Worm (Caenorhabditis elegans) whole organism, L3 larva: ENCODE results near the gene F59A6.13.

Experiments
- R02D3.7 ChIP-seq: fragments of 150-350 bp; optimal IDR thresholded peaks from 2 replicates; lab custom pipeline; 2014; ENCODE audit warnings: missing biosample characterization, missing genetic modification characterization
- aly-2 ChIP-seq: fragments of 150-350 bp; optimal IDR thresholded peaks from 2 replicates; lab custom pipeline; 2014; ENCODE audit warnings: missing biosample characterization, missing genetic modification characterization
- ama-1 ChIP-seq: fragments of 150-350 bp; optimal IDR thresholded peaks from 2 replicates; lab custom pipeline; 2018
- ceh-28 ChIP-seq: fragments of 150-350 bp; optimal IDR thresholded peaks from 2 replicates; lab custom pipeline; 2014; ENCODE audit warnings: missing biosample characterization, missing genetic modification reagents, missing genetic modification characterization
- ceh-9 ChIP-seq: sonication (generic microtip); optimal IDR thresholded peaks from 2 replicates; lab custom pipeline; 2018; ENCODE audit warnings: missing biosample characterization, missing genetic modification characterization
- daf-12 ChIP-seq: fragments of 150-350 bp; optimal IDR thresholded peaks from 2 replicates; lab custom pipeline; 2014; ENCODE audit warnings: missing biosample characterization, missing genetic modification reagents, missing genetic modification characterization
- egl-27 ChIP-seq: sonication (generic microtip); optimal IDR thresholded peaks from 4 replicates; lab custom pipeline; 2017; ENCODE audit warnings: missing biosample characterization, missing genetic modification reagents, missing genetic modification characterization
- egl-5 ChIP-seq: fragments of 150-350 bp; optimal IDR thresholded peaks from 2 replicates; lab custom pipeline; 2017; ENCODE audit warnings: missing biosample characterization, missing genetic modification reagents, missing genetic modification characterization, inconsistent platforms
- elt-1 ChIP-seq: fragments of 150-350 bp; optimal IDR thresholded peaks from 2 replicates; lab custom pipeline; 2014; ENCODE audit warnings: missing biosample characterization, missing genetic modification characterization
- elt-2 ChIP-seq: sonication (generic microtip); optimal IDR thresholded peaks from 2 replicates; lab custom pipeline; 2016; ENCODE audit warnings: missing genetic modification reagents, mild to moderate bottlenecking, missing genetic modification characterization, missing compliant biosample characterization
- elt-3 ChIP-seq, 3 experiments: fragments of 150-350 bp in 1 of 3; sonication (generic microtip) in 2 of 3; optimal IDR thresholded peaks; 2 replicates in 2 of 3; 4 replicates in 1 of 3; lab custom pipeline; 2014 to 2017; ENCODE audit warnings: missing biosample characterization in 3 of 3, missing genetic modification characterization in 3 of 3
- eor-1 ChIP-seq, 2 experiments: fragments of 150-350 bp; optimal IDR thresholded peaks; 2 replicates each; lab custom pipeline; 2014 to 2018; ENCODE audit warnings: missing biosample characterization in 2 of 2, missing genetic modification characterization in 2 of 2
- fkh-10 ChIP-seq: sonication (generic microtip); optimal IDR thresholded peaks from 2 replicates; lab custom pipeline; 2017; ENCODE audit warnings: missing biosample characterization, missing genetic modification reagents, missing genetic modification characterization
- fos-1 ChIP-seq: fragments of 150-350 bp; optimal IDR thresholded peaks from 2 replicates; lab custom pipeline; 2014; ENCODE audit warnings: missing biosample characterization, missing genetic modification characterization
- hmg-11 ChIP-seq: sonication (generic microtip); optimal IDR thresholded peaks from 2 replicates; lab custom pipeline; 2016; ENCODE audit warnings: missing genetic modification characterization, missing compliant biosample characterization
- lin-15B ChIP-seq: fragments of 150-350 bp; optimal IDR thresholded peaks from 2 replicates; lab custom pipeline; 2014; ENCODE audit warnings: missing biosample characterization, missing genetic modification characterization
- lin-39 ChIP-seq: fragments of 150-350 bp; optimal IDR thresholded peaks from 2 replicates; lab custom pipeline; 2018; ENCODE audit warnings: missing biosample characterization, missing genetic modification reagents, missing genetic modification characterization
- lsy-12 ChIP-seq: sonication (generic microtip); optimal IDR thresholded peaks from 2 replicates; lab custom pipeline; 2016; ENCODE audit warnings: mild to moderate bottlenecking, missing genetic modification characterization, missing compliant biosample characterization
- mdl-1 ChIP-seq: fragments of 150-350 bp; optimal IDR thresholded peaks from 2 replicates; lab custom pipeline; 2014; ENCODE audit warnings: missing biosample characterization, missing genetic modification characterization
- mml-1 ChIP-seq: fragments of 150-350 bp; sonication (generic microtip); optimal IDR thresholded peaks from 3 replicates; lab custom pipeline; 2014; ENCODE audit warnings: missing biosample characterization, missing genetic modification characterization
- nfya-1 ChIP-seq: sonication (generic microtip); optimal IDR thresholded peaks from 2 replicates; lab custom pipeline; 2017; ENCODE audit warnings: missing genetic modification characterization, mild to moderate bottlenecking, missing compliant biosample characterization, antibody characterized with exemption, moderate library complexity; ENCODE audit not compliant: insufficient read depth
- nhr-11 ChIP-seq: fragments of 150-350 bp; optimal IDR thresholded peaks from 2 replicates; lab custom pipeline; 2014; ENCODE audit warnings: missing biosample characterization, missing genetic modification characterization
- nhr-12 ChIP-seq: fragments of 150-350 bp; optimal IDR thresholded peaks from 2 replicates; lab custom pipeline; 2014; ENCODE audit warnings: missing biosample characterization, missing genetic modification characterization
- nhr-23 ChIP-seq: fragments of 150-350 bp; optimal IDR thresholded peaks from 2 replicates; lab custom pipeline; 2014; ENCODE audit warnings: missing biosample characterization, missing genetic modification reagents, missing genetic modification characterization
- nhr-25 ChIP-seq: sonication (generic microtip); optimal IDR thresholded peaks from 2 replicates; lab custom pipeline; 2017; ENCODE audit warnings: missing biosample characterization, missing genetic modification characterization
- nhr-28 ChIP-seq: fragments of 150-350 bp; optimal IDR thresholded peaks from 2 replicates; lab custom pipeline; 2014; ENCODE audit warnings: missing biosample characterization, missing genetic modification characterization
- nhr-43 ChIP-seq: sonication (generic microtip); optimal IDR thresholded peaks from 2 replicates; lab custom pipeline; 2016; ENCODE audit warnings: mild to moderate bottlenecking, missing genetic modification characterization, missing compliant biosample characterization; ENCODE audit not compliant: poor library complexity, severe bottlenecking
- nhr-67 ChIP-seq: fragments of 150-350 bp; optimal IDR thresholded peaks from 2 replicates; lab custom pipeline; 2014; ENCODE audit warnings: missing biosample characterization, missing genetic modification characterization
- nhr-76 ChIP-seq: fragments of 150-350 bp; sonication (generic microtip); optimal IDR thresholded peaks from 5 replicates; lab custom pipeline; 2014; ENCODE audit warnings: missing biosample characterization, missing genetic modification characterization
- nhr-77 ChIP-seq: fragments of 150-350 bp; optimal IDR thresholded peaks from 2 replicates; lab custom pipeline; 2014; ENCODE audit warnings: missing biosample characterization, missing genetic modification characterization
- pha-4 ChIP-seq: fragments of 150-350 bp; optimal IDR thresholded peaks from 2 replicates; lab custom pipeline; 2014; ENCODE audit warnings: missing biosample characterization, missing genetic modification reagents, missing genetic modification characterization
- pqm-1 ChIP-seq: fragments of 150-350 bp; optimal IDR thresholded peaks from 2 replicates; lab custom pipeline; 2017; ENCODE audit warnings: missing biosample characterization, missing genetic modification characterization, inconsistent platforms
- snpc-4 ChIP-seq: fragments of 150-350 bp; optimal IDR thresholded peaks from 2 replicates; lab custom pipeline; 2014; ENCODE audit warnings: missing biosample characterization, missing genetic modification characterization
- unc-39 ChIP-seq: sonication (generic microtip); optimal IDR thresholded peaks from 4 replicates; lab custom pipeline; 2017; ENCODE audit warnings: missing biosample characterization, missing genetic modification characterization
- unc-62 ChIP-seq: fragments of 150-350 bp; sonication (generic microtip); optimal IDR thresholded peaks from 4 replicates; lab custom pipeline; 2014; ENCODE audit warnings: missing biosample characterization, missing genetic modification reagents, missing genetic modification characterization
- zag-1 ChIP-seq: fragments of 150-350 bp; optimal IDR thresholded peaks from 2 replicates; lab custom pipeline; 2014; ENCODE audit warnings: missing biosample characterization, missing genetic modification characterization
- ztf-11 ChIP-seq: fragments of 150-350 bp; optimal IDR thresholded peaks from 2 replicates; lab custom pipeline; 2014; ENCODE audit warnings: missing biosample characterization, missing genetic modification characterization
- ztf-4 ChIP-seq: fragments of 150-350 bp; optimal IDR thresholded peaks from 2 replicates; lab custom pipeline; 2014; ENCODE audit warnings: missing biosample characterization, missing genetic modification characterization

Gene F59A6.13

DNA sequence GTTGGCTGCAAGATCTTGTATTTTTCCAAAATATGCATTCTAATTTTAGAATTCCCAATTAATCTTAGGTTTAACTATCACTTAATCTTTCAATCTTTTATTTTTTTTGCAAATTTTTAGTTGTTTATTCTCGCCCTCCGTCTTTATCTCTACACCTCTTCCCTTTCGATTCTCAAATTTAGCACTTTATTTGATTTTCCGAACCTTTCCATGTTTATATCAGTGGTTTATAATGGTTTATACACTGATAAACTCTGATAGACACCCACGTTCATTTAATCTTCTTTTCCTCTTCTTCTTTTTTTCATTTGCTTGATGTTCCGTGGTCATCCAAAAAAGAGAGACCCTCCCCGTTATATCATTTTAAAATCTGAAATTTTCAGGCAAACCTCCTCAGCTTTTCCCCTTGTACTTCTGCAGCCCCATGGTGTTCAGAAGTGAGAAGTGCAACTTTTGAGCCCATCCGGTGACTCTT lies at the start of gene F59A6.13, which contains the start of gene nsy-1:
TSS of gene F59A6.13 (plus strand) at position 425 of the 475 bp plus-strand sequence.
TSS of gene nsy-1 (plus strand) at position 377 of the 475 bp plus-strand sequence.
- TF ChIP-seq ceh-28 (tag; lab: Kevin White, UChicago) (no peak), pqm-1 (tag; lab: Kevin White, UChicago) (peak; percentile 60), pha-4 (peak; percentile 11), elt-2 (tag; lab: Kevin White, UChicago) (peak; percentile 98), nhr-28 (tag; lab: Kevin White, UChicago) (no peak)

DNA sequence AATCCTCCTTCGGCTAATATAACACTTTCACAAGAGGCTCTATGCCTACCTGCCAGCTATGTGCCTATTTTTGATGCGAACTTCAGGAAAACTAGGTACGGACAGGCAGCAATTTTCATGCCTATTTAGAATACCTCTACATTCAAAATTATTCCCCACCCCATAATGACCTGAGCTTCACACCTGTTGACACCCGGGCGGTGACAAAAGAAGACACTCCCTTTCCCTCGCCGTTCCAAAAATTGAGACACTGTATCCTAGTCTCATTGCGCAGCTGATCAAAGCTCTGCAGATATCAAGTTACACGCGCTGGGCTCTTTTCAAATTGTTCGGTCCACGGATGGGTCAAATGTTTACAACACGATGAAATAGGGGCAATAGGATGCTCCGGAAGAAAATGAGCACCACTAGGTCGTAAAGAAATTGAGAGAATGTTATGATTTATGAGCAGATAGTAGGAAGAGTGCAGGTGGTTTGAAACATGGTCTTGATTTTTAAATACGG lies 48.1 kb upstream of the F59A6.13 start:
- TF ChIP-seq zag-1 (tag; lab: Kevin White, UChicago) (no peak), nfya-1 (no peak), ama-1 (no peak), fos-1 (tag; lab: Kevin White, UChicago) (no peak), ceh-9 (no peak), lin-39 (tag; lab: Kevin White, UChicago) (no peak), R02D3.7 (no peak), aly-2 (no peak), nhr-23 (tag; lab: Kevin White, UChicago) (no peak), nhr-77 (tag; lab: Kevin White, UChicago) (no peak), nhr-25 (no peak), nhr-12 (tag; lab: Kevin White, UChicago) (no peak), egl-27 (tag; lab: Kevin White, UChicago) (no peak), egl-5 (tag; lab: Kevin White, UChicago) (no peak), ztf-4 (tag; lab: Kevin White, UChicago) (no peak), unc-62 (GFP tag; lab: Kevin White, UChicago) (no peak), nhr-28 (tag; lab: Kevin White, UChicago) (no peak), daf-12 (tag; lab: Kevin White, UChicago) (no peak), mdl-1 (tag; lab: Kevin White, UChicago) (no peak)
- TF ChIP-seq, all 47 proteins: peak for 0

DNA sequence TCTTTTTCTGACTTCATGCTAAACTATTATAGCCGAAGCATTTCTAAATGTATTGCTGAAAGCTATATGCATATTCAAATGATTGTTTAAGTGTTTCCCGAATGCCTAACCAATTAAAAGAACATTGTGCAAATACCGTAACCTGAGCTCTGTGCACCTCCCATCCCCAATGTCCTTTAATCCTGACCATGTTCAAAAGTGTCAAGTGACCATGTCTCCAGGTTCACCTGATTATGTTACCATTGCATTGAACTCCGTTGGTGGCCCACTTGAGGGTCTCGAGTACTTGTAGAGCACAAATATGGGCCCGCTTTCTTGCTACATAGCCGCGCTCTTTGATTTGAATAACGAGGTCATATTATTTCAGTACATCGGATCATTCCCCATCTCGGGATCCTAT lies 47.3 kb upstream of the F59A6.13 start:
- TF ChIP-seq pqm-1 (tag; lab: Kevin White, UChicago) (no peak), pha-4 (no peak), mml-1 (tag; lab: Kevin White, UChicago) (no peak), R02D3.7 (no peak), lsy-12 (tag; lab: Kevin White, UChicago) (no peak), ama-1 (no peak), unc-39 (tag; lab: Kevin White, UChicago) (no peak), ceh-9 (no peak), lin-39 (tag; lab: Kevin White, UChicago) (no peak), snpc-4 (no peak), eor-1 (tag; optimal IDR thresholded peaks at IDR 0.05; lab: Kevin White, UChicago) (no peak), elt-3 (tag; optimal IDR thresholded peaks at IDR 0.05; lab: Kevin White, UChicago) (no peak), ztf-11 (tag; lab: Kevin White, UChicago) (no peak), nhr-43 (no peak), fkh-10 (no peak), fos-1 (tag; lab: Kevin White, UChicago) (no peak), egl-27 (tag; lab: Kevin White, UChicago) (no peak), nhr-76 (tag; lab: Kevin White, UChicago) (no peak)

DNA sequence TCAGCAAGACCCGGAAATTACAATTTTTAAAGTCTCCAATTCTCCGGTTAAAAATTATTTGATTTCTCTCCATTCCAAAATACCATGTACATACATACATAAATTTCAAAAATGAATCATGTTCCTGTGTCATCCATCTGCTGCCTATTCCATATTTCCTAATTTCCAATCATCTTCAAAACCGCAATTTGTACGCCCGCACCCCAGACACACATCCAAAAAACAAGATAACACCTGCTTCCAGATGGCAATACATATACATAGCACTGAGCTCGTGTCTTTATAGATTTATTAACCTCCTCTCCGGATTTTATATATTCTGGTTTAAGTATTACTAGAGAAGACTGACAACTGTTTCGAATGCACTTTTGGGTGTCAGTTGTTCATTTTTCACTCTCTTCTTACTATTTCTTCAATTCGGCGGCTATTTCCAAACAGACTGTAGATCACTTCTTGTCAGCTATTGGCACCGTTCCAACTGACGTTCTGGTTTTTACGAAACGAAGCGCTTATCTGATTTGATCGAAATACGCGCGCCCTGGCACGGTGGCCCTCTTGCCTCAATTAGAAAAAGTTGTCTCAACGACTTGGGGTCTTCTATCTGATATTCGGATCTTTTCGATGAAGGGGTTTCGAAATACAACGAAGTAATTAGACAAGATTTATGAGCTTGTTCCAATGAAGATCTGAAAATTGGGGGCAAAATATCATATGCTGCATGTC lies 40.8 kb upstream of the F59A6.13 start:
- TF ChIP-seq nhr-12 (tag; lab: Kevin White, UChicago) (no peak), elt-1 (tag; lab: Kevin White, UChicago) (peak; percentile 83), nhr-25 (peak; percentile 22), R02D3.7 (no peak)

DNA sequence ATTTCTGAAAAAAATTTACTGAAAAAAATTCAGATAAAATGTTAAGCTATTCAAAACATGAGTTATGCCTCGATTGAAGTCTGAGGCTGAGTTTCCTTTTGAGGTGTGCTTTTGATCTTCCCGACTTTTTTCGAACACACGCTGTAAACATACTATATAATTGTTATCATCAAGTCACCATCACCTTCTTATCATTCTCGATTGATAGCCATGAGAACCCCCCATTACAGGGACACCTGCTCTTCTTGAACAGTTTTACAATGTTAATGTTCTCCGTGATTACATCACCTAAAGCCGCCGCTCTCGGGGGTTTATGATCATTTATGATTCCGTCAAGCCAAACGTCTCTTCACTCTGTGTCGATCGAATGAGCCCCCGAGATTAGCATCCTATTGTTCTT lies 38.5 kb upstream of the F59A6.13 start:
- TF ChIP-seq elt-2 (tag; lab: Kevin White, UChicago), result no peak
- TF ChIP-seq ceh-9, result no peak
- TF ChIP-seq ztf-11 (tag; lab: Kevin White, UChicago), result no peak
- TF ChIP-seq elt-1 (tag; lab: Kevin White, UChicago), result no peak
- no peak for TF ChIP-seq nhr-43
- TF ChIP-seq nhr-11 (tag; lab: Kevin White, UChicago), result no peak
- TF ChIP-seq pha-4, result no peak
- no peak for TF ChIP-seq lin-15B (tag; lab: Kevin White, UChicago)
- no peak for TF ChIP-seq zag-1 (tag; lab: Kevin White, UChicago)
- no peak for TF ChIP-seq mdl-1 (tag; lab: Kevin White, UChicago)
- TF ChIP-seq nhr-76 (tag; lab: Kevin White, UChicago), result no peak
- TF ChIP-seq pqm-1 (tag; lab: Kevin White, UChicago), result no peak
- no peak for TF ChIP-seq unc-62 (GFP tag; lab: Kevin White, UChicago)
- TF ChIP-seq aly-2, result no peak
- TF ChIP-seq hmg-11 (tag; lab: Kevin White, UChicago), result no peak
- TF ChIP-seq nhr-67 (tag; lab: Kevin White, UChicago), result no peak
